Worm (Caenorhabditis elegans): Measurements from ENCODE around the gene C13A2.6.

C13A2.6 gene

ce11 chrV:7224353-7224752 is 45.1 kb upstream of the C13A2.6 start:
- TF ChIP-seq elt-1 (tag; optimal IDR thresholded peaks at IDR 0.05; ENCODE audit: borderline replicate concordance, insufficient read depth) (no peak), zip-8 (tag; optimal IDR thresholded peaks at IDR 0.05) (peak; percentile 72)

- TF ChIP-seq snpc-4 (tag; optimal IDR thresholded peaks at IDR 0.05): no peak
- no peak for TF ChIP-seq mls-2 (tag; optimal IDR thresholded peaks at IDR 0.05)
- no peak for TF ChIP-seq ztf-11 (tag; optimal IDR thresholded peaks at IDR 0.05)
- no peak for TF ChIP-seq hlh-1 (tag; optimal IDR thresholded peaks at IDR 0.05)
- no peak for TF ChIP-seq flh-1 (GFP tag; optimal IDR thresholded peaks at IDR 0.05)
- TF ChIP-seq ces-1 (GFP tag; optimal IDR thresholded peaks at IDR 0.05): no peak
- TF ChIP-seq lin-13 (tag; optimal IDR thresholded peaks at IDR 0.05): no peak
- no peak for TF ChIP-seq sptf-1 (tag; optimal IDR thresholded peaks at IDR 0.05)
- no peak for TF ChIP-seq unc-39 (tag; optimal IDR thresholded peaks at IDR 0.05)
- TF ChIP-seq lsy-2 (tag; optimal IDR thresholded peaks at IDR 0.05): no peak
These were observed 44.6 kb upstream of the C13A2.6 start, which contains the start of gene fkb-3 for ce11 chrV:7224947-7225346. fkb-3 (plus strand) TSS chrV:7225223.

- TF ChIP-seq sem-2 (GFP tag; optimal IDR thresholded peaks at IDR 0.05) (no peak), mls-2 (tag; optimal IDR thresholded peaks at IDR 0.05) (no peak), blmp-1 (tag; optimal IDR thresholded peaks at IDR 0.05) (no peak), nhr-237 (tag; optimal IDR thresholded peaks at IDR 0.05) (no peak), hlh-1 (tag; optimal IDR thresholded peaks at IDR 0.05) (no peak), bed-3 (GFP tag; optimal IDR thresholded peaks at IDR 0.05) (no peak), drap-1 (GFP tag; optimal IDR thresholded peaks at IDR 0.05) (no peak), cnd-1 (tag; optimal IDR thresholded peaks at IDR 0.05) (no peak), ham-2 (GFP tag; optimal IDR thresholded peaks at IDR 0.05) (no peak), elt-3 (tag; optimal IDR thresholded peaks at IDR 0.05) (no peak), mep-1 (tag; optimal IDR thresholded peaks at IDR 0.05) (no peak), snpc-4 (tag; optimal IDR thresholded peaks at IDR 0.05) (no peak), nhr-28 (tag; optimal IDR thresholded peaks at IDR 0.05) (no peak)
These were observed 43.6 kb upstream of the C13A2.6 start for ce11 chrV:7225894-7226293.

ce11 chrV:7230847-7231246 is 38.7 kb upstream of the C13A2.6 start, which contains the start of the genes gei-6 and krr-1:
gei-6 (minus strand) TSS chrV:7230848.
krr-1 (plus strand) TSS chrV:7231190.
- no peak for TF ChIP-seq zip-8 (tag; optimal IDR thresholded peaks at IDR 0.05)
- TF ChIP-seq nhr-28 (tag; optimal IDR thresholded peaks at IDR 0.05): no peak
- no peak for TF ChIP-seq snpc-4 (tag; optimal IDR thresholded peaks at IDR 0.05)
- TF ChIP-seq ces-1 (GFP tag; optimal IDR thresholded peaks at IDR 0.05): peak; percentile 19
- TF ChIP-seq mab-5 (tag; optimal IDR thresholded peaks at IDR 0.05): peak; percentile 31
- peak; percentile 94 for TF ChIP-seq sptf-1 (tag; optimal IDR thresholded peaks at IDR 0.05)
- TF ChIP-seq bed-3 (GFP tag; optimal IDR thresholded peaks at IDR 0.05): peak; percentile 73
- TF ChIP-seq ceh-83 (GFP tag; optimal IDR thresholded peaks at IDR 0.05): peak; percentile 70
- peak; percentile 81 for TF ChIP-seq blmp-1 (tag; optimal IDR thresholded peaks at IDR 0.05)
- peak; percentile 71 for TF ChIP-seq sem-2 (GFP tag; optimal IDR thresholded peaks at IDR 0.05)
- peak; percentile 65 for TF ChIP-seq lsy-2 (tag; optimal IDR thresholded peaks at IDR 0.05)
- peak; percentile 82 for TF ChIP-seq mep-1 (tag; optimal IDR thresholded peaks at IDR 0.05)
- TF ChIP-seq M03D4.4 (tag; optimal IDR thresholded peaks at IDR 0.05): peak; percentile 91
- peak; percentile 80 for TF ChIP-seq drap-1 (GFP tag; optimal IDR thresholded peaks at IDR 0.05)
- TF ChIP-seq ceh-39 (tag; optimal IDR thresholded peaks at IDR 0.05): no peak
- peak; percentile 7 for TF ChIP-seq unc-62 (GFP tag; optimal IDR thresholded peaks at IDR 0.05)
- peak; percentile 87 for TF ChIP-seq mls-2 (tag; optimal IDR thresholded peaks at IDR 0.05)
- TF ChIP-seq nhr-12 (tag; optimal IDR thresholded peaks at IDR 0.05): peak; percentile 46
- TF ChIP-seq flh-1 (GFP tag; optimal IDR thresholded peaks at IDR 0.05): peak; percentile 55
- TF ChIP-seq lin-13 (tag; optimal IDR thresholded peaks at IDR 0.05): peak; percentile 74
- TF ChIP-seq ztf-11 (tag; optimal IDR thresholded peaks at IDR 0.05): peak; percentile 89
- TF ChIP-seq nhr-2 (tag; optimal IDR thresholded peaks at IDR 0.05): no peak
- peak; percentile 39 for TF ChIP-seq nhr-237 (tag; optimal IDR thresholded peaks at IDR 0.05)
- peak; percentile 80 for TF ChIP-seq cnd-1 (tag; optimal IDR thresholded peaks at IDR 0.05)
- TF ChIP-seq ham-2 (GFP tag; optimal IDR thresholded peaks at IDR 0.05): peak; percentile 79
- TF ChIP-seq ceh-43 (GFP tag; optimal IDR thresholded peaks at IDR 0.05): peak; percentile 89
- TF ChIP-seq lin-32 (GFP tag; optimal IDR thresholded peaks at IDR 0.05): peak; percentile 74
- TF ChIP-seq pha-4 (tag; optimal IDR thresholded peaks at IDR 0.05): peak; percentile 4
- TF ChIP-seq hlh-1 (tag; optimal IDR thresholded peaks at IDR 0.05): peak; percentile 86
- TF ChIP-seq nhr-76 (tag; optimal IDR thresholded peaks at IDR 0.05): peak; percentile 44
- peak; percentile 60 for TF ChIP-seq elt-1 (tag; optimal IDR thresholded peaks at IDR 0.05; ENCODE audit: borderline replicate concordance, insufficient read depth)
- peak; percentile 1 for TF ChIP-seq elt-3 (tag; optimal IDR thresholded peaks at IDR 0.05)
- no peak for TF ChIP-seq unc-39 (tag; optimal IDR thresholded peaks at IDR 0.05)
- TF ChIP-seq unc-120 (tag; optimal IDR thresholded peaks at IDR 0.05; ENCODE audit: poor library complexity, severe bottlenecking): peak; percentile 70
- peak; percentile 76 for TF ChIP-seq tbx-8 (GFP tag; optimal IDR thresholded peaks at IDR 0.05)
